Worm (Caenorhabditis elegans) whole organism, young adult: ENCODE data around the gene ubc-8.
"Not testable (repeated sequence)": the region's sequence is repeated elsewhere in the genome, so short reads cannot be mapped to it uniquely, and the experiment has no call there.

Experiments
- ccch-3 ChIP-seq: fragments of 200-800 bp; sonication (Bioruptor generic); optimal IDR thresholded peaks from 2 replicates; lab custom pipeline; 2018; ENCODE audit warnings: mild to moderate bottlenecking, missing genetic modification characterization, missing compliant biosample characterization
- ceh-27 ChIP-seq: fragments of 200-800 bp; sonication (Bioruptor generic); optimal IDR thresholded peaks from 2 replicates; lab custom pipeline; 2018; ENCODE audit warnings: mild to moderate bottlenecking, missing genetic modification characterization, moderate library complexity, missing compliant biosample characterization
- ets-4 ChIP-seq: fragments of 200-800 bp; sonication (Bioruptor generic); optimal IDR thresholded peaks from 2 replicates; lab custom pipeline; 2018; ENCODE audit warnings: mild to moderate bottlenecking, missing genetic modification characterization, missing compliant biosample characterization
- gei-17 ChIP-seq: fragments of 200-800 bp; sonication (Bioruptor generic); optimal IDR thresholded peaks from 2 replicates; lab custom pipeline; 2018; ENCODE audit warnings: mild to moderate bottlenecking, missing genetic modification characterization, missing compliant biosample characterization
- lin-26 ChIP-seq: fragments of 200-800 bp; sonication (Bioruptor generic); IDR thresholded peaks from 2 replicates; pipeline ENCODE4 v1.3.6; 2022; ENCODE audit warnings: missing genetic modification reagents, missing genetic modification characterization, missing compliant biosample characterization
- zim-3 ChIP-seq: sonication (generic microtip); optimal IDR thresholded peaks from 2 replicates; lab custom pipeline; 2017; ENCODE audit warnings: mild to moderate bottlenecking, missing genetic modification characterization, moderate library complexity, missing compliant biosample characterization
- ztf-28 ChIP-seq: fragments of 200-800 bp; sonication (Bioruptor generic); IDR thresholded peaks from 2 replicates; pipeline ENCODE4 v1.3.6; 2022; ENCODE audit warnings: missing genetic modification reagents, missing genetic modification characterization, missing compliant biosample characterization

DNA sequence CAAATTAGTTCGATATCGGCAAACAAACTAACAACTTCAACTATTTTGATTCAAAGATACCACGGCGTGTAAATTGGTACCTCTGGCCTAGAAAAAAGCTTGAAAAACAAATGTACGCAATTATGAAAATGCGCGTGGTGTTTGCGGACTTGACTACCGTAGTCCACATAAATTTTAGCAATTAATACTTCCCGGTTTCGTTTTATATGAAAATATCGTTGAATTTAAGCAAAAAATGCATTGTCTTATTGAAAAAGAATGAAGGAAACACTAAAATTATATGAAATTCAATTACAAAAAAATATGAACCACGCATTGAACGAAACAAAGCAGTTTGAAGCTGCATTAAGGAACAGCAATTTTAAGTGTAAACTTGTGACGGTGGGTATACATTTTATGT lies 32.1 kb downstream of the ubc-8 start, which contains the start of gene gpx-4:
- TF ChIP-seq ccch-3; ets-4 (GFP tag; lab: Kevin White, UChicago); ceh-27 (GFP tag; lab: Kevin White, UChicago); ztf-28; lin-26 (GFP tag; lab: Robert Waterston, UW); gei-17 (GFP tag; lab: Kevin White, UChicago); zim-3 (tag; lab: Kevin White, UChicago): not testable (repeated sequence)
